Worm (Caenorhabditis elegans) whole organism, L4 larva: ENCODE measurements around the gene nhr-228.

ENCODE experiments used
- D1046.2 ChIP-seq: fragments of 200-800 bp; sonication (Bioruptor generic); IDR thresholded peaks from 2 replicates; pipeline ENCODE4 v1.3.6; 2022; ENCODE audit warnings: missing genetic modification characterization, missing compliant biosample characterization
- F10B5.3 ChIP-seq: sonication (generic microtip); optimal IDR thresholded peaks from 2 replicates; lab custom pipeline; 2016; ENCODE audit warnings: mild to moderate bottlenecking, missing genetic modification characterization, missing compliant biosample characterization
- F26F4.8 ChIP-seq: fragments of 200-800 bp; sonication (Bioruptor generic); conservative IDR thresholded peaks from 2 replicates; pipeline ENCODE4 v1.3.6; 2022; ENCODE audit warnings: missing genetic modification characterization, missing compliant biosample characterization
- F49E8.2 ChIP-seq: sonication (generic microtip); optimal IDR thresholded peaks from 2 replicates; lab custom pipeline; 2016; ENCODE audit warnings: missing compliant biosample characterization, mild to moderate bottlenecking, missing genetic modification characterization, borderline replicate concordance
- T26A8.4 ChIP-seq: fragments of 200-800 bp; sonication (Bioruptor generic); IDR thresholded peaks from 2 replicates; pipeline ENCODE4 v1.3.6; 2022; ENCODE audit warnings: missing genetic modification characterization, missing compliant biosample characterization
- Y75B8A.6 ChIP-seq: fragments of 200-800 bp; sonication (Bioruptor generic); IDR thresholded peaks from 2 replicates; pipeline ENCODE4 v1.3.6; 2022; ENCODE audit warnings: missing genetic modification reagents, missing genetic modification characterization, missing compliant biosample characterization
- aly-2 ChIP-seq: sonication (generic microtip); optimal IDR thresholded peaks from 2 replicates; lab custom pipeline; 2018; ENCODE audit warnings: missing biosample characterization, missing genetic modification characterization
- ama-1 ChIP-seq: fragments of 150-350 bp; optimal IDR thresholded peaks from 2 replicates; lab custom pipeline; 2014; ENCODE audit warnings: inconsistent platforms, mixed read lengths
- arid-1 ChIP-seq: fragments of 200-800 bp; sonication (Bioruptor generic); conservative IDR thresholded peaks from 2 replicates; pipeline ENCODE4 v1.3.6; 2022; ENCODE audit warnings: missing genetic modification reagents, missing genetic modification characterization, missing compliant biosample characterization
- ceh-44 ChIP-seq: fragments of 200-800 bp; sonication (Bioruptor generic); IDR thresholded peaks from 2 replicates; pipeline ENCODE4 v1.3.6; 2022; ENCODE audit warnings: missing genetic modification reagents, missing genetic modification characterization, missing compliant biosample characterization
- ces-1 ChIP-seq: fragments of 150-350 bp; sonication (generic microtip); optimal IDR thresholded peaks from 4 replicates; lab custom pipeline; 2014; ENCODE audit warnings: missing biosample characterization, missing genetic modification reagents, missing genetic modification characterization
- cey-2 ChIP-seq: sonication (generic microtip); optimal IDR thresholded peaks from 3 replicates; lab custom pipeline; 2017; ENCODE audit warnings: missing genetic modification characterization, mild to moderate bottlenecking, missing compliant biosample characterization, antibody characterized with exemption, borderline replicate concordance; ENCODE audit not compliant: insufficient read depth
- daf-16 ChIP-seq, 3 experiments: sonication (generic microtip); optimal IDR thresholded peaks; 2 replicates each; lab custom pipeline; 2016 to 2017; ENCODE audit warnings: missing genetic modification characterization in 3 of 3, missing genetic modification reagents in 3 of 3, mild to moderate bottlenecking in 2 of 3, missing compliant biosample characterization in 2 of 3, missing biosample characterization in 1 of 3, moderate library complexity in 1 of 3
- dmd-6 ChIP-seq: fragments of 200-800 bp; sonication (Bioruptor generic); IDR thresholded peaks from 2 replicates; pipeline ENCODE4 v1.3.6; 2022; ENCODE audit warnings: missing genetic modification reagents, missing genetic modification characterization, missing compliant biosample characterization
- dmd-9 ChIP-seq: fragments of 200-800 bp; sonication (Bioruptor generic); IDR thresholded peaks from 2 replicates; pipeline ENCODE4 v1.3.6; 2022; ENCODE audit warnings: missing genetic modification reagents, missing genetic modification characterization, missing compliant biosample characterization
- duxl-1 ChIP-seq: sonication (generic microtip); optimal IDR thresholded peaks from 2 replicates; lab custom pipeline; 2016; ENCODE audit warnings: mild to moderate bottlenecking, missing genetic modification characterization, moderate library complexity, missing compliant biosample characterization; ENCODE audit not compliant: poor library complexity
- egl-27 ChIP-seq: sonication (generic microtip); optimal IDR thresholded peaks from 3 replicates; lab custom pipeline; 2017; ENCODE audit warnings: missing biosample characterization, missing genetic modification reagents, missing genetic modification characterization
- fkh-10 ChIP-seq: fragments of 150-350 bp; optimal IDR thresholded peaks from 2 replicates; lab custom pipeline; 2014; ENCODE audit warnings: missing biosample characterization, missing genetic modification reagents, missing genetic modification characterization
- fos-1 ChIP-seq: fragments of 150-350 bp; optimal IDR thresholded peaks from 2 replicates; lab custom pipeline; 2014; ENCODE audit warnings: missing biosample characterization, missing genetic modification characterization
- hlh-11 ChIP-seq: fragments of 200-800 bp; sonication (Bioruptor generic); optimal IDR thresholded peaks from 2 replicates; lab custom pipeline; 2018; ENCODE audit warnings: mild to moderate bottlenecking, missing genetic modification characterization, missing compliant biosample characterization
- hmg-1.1 ChIP-seq: fragments of 200-800 bp; sonication (Bioruptor generic); IDR thresholded peaks from 2 replicates; pipeline ENCODE4 v1.3.6; 2022; ENCODE audit warnings: missing genetic modification reagents, missing genetic modification characterization, missing compliant biosample characterization
- lin-13 ChIP-seq: fragments of 150-350 bp; optimal IDR thresholded peaks from 2 replicates; lab custom pipeline; 2014; ENCODE audit warnings: missing biosample characterization, missing genetic modification reagents, missing genetic modification characterization
- lin-29 ChIP-seq: fragments of 200-800 bp; sonication (Bioruptor generic); IDR thresholded peaks from 2 replicates; pipeline ENCODE4 v1.3.6; 2022; ENCODE audit warnings: missing genetic modification reagents, missing genetic modification characterization, missing compliant biosample characterization
- lir-3 ChIP-seq: sonication (generic microtip); optimal IDR thresholded peaks from 2 replicates; lab custom pipeline; 2016; ENCODE audit warnings: mild to moderate bottlenecking, missing genetic modification characterization, missing compliant biosample characterization
- lsy-2 ChIP-seq, 2 experiments: fragments of 150-350 bp in 1 of 2; sonication (generic microtip) in 1 of 2; optimal IDR thresholded peaks; 2 replicates each; lab custom pipeline; 2014 to 2017; ENCODE audit warnings: missing biosample characterization in 2 of 2, missing genetic modification characterization in 2 of 2
- madf-9 ChIP-seq: fragments of 200-800 bp; sonication (Bioruptor generic); conservative IDR thresholded peaks from 2 replicates; pipeline ENCODE4 v1.3.6; 2022; ENCODE audit warnings: missing genetic modification reagents, missing genetic modification characterization, missing compliant biosample characterization
- mdl-1 ChIP-seq, 2 experiments: fragments of 150-350 bp in 1 of 2; sonication (generic microtip) in 1 of 2; optimal IDR thresholded peaks; 2 replicates each; lab custom pipeline; 2014 to 2017; ENCODE audit warnings: missing biosample characterization in 2 of 2, missing genetic modification characterization in 2 of 2
- mdt-29 ChIP-seq: fragments of 200-800 bp; sonication (Bioruptor generic); IDR thresholded peaks from 2 replicates; pipeline ENCODE4 v1.3.6; 2022; ENCODE audit warnings: missing genetic modification reagents, missing genetic modification characterization, missing compliant biosample characterization
- mes-2 ChIP-seq: sonication (generic microtip); optimal IDR thresholded peaks from 2 replicates; lab custom pipeline; 2016; ENCODE audit warnings: missing genotype, mild to moderate bottlenecking, missing genetic modification characterization, missing compliant biosample characterization; ENCODE audit not compliant: poor library complexity, severe bottlenecking
- nhr-111 ChIP-seq: fragments of 200-800 bp; sonication (Bioruptor generic); optimal IDR thresholded peaks from 2 replicates; lab custom pipeline; 2018; ENCODE audit warnings: mild to moderate bottlenecking, missing genetic modification characterization, missing compliant biosample characterization
- nhr-25 ChIP-seq: sonication (generic microtip); optimal IDR thresholded peaks from 2 replicates; lab custom pipeline; 2017; ENCODE audit warnings: missing genetic modification characterization, mild to moderate bottlenecking, missing compliant biosample characterization, antibody characterized with exemption, moderate library complexity, borderline replicate concordance; ENCODE audit not compliant: insufficient read depth
- nhr-42 ChIP-seq: fragments of 200-800 bp; sonication (Bioruptor generic); IDR thresholded peaks from 2 replicates; pipeline ENCODE4 v1.3.6; 2022; ENCODE audit warnings: missing genetic modification characterization, missing compliant biosample characterization
- nhr-6 ChIP-seq: fragments of 150-350 bp; optimal IDR thresholded peaks from 2 replicates; lab custom pipeline; 2014; ENCODE audit warnings: missing biosample characterization, missing genetic modification characterization
- nhr-77 ChIP-seq: fragments of 150-350 bp; optimal IDR thresholded peaks from 2 replicates; lab custom pipeline; 2014; ENCODE audit warnings: missing biosample characterization, missing genetic modification characterization
- pha-4 ChIP-seq, 2 experiments: fragments of 150-350 bp in 1 of 2; fragments of 200-800 bp in 1 of 2; sonication (Bioruptor generic) in 1 of 2; IDR thresholded peaks in 1 of 2; optimal IDR thresholded peaks in 1 of 2; 2 replicates each; pipeline versions ENCODE4 v1.3.6 to Lab custom; 2014 to 2022; ENCODE audit warnings: missing genetic modification characterization in 2 of 2, missing genetic modification reagents in 2 of 2, missing biosample characterization in 1 of 2, missing compliant biosample characterization in 1 of 2
- php-3 ChIP-seq: fragments of 200-800 bp; sonication (Bioruptor generic); IDR thresholded peaks from 2 replicates; pipeline ENCODE4 v1.3.6; 2022; ENCODE audit warnings: missing genetic modification reagents, missing genetic modification characterization, missing compliant biosample characterization
- pqm-1 ChIP-seq: sonication (generic microtip); optimal IDR thresholded peaks from 2 replicates; lab custom pipeline; 2017; ENCODE audit warnings: missing biosample characterization, missing genetic modification characterization
- sdz-12 ChIP-seq: fragments of 200-800 bp; sonication (Bioruptor generic); optimal IDR thresholded peaks from 2 replicates; lab custom pipeline; 2018; ENCODE audit warnings: mild to moderate bottlenecking, missing genetic modification characterization, missing compliant biosample characterization
- skn-1 ChIP-seq: fragments of 150-350 bp; optimal IDR thresholded peaks from 2 replicates; lab custom pipeline; 2014; ENCODE audit warnings: missing biosample characterization, missing genetic modification characterization
- snpc-1.2 ChIP-seq: fragments of 200-800 bp; sonication (Bioruptor generic); IDR thresholded peaks from 2 replicates; pipeline ENCODE4 v1.3.6; 2022; ENCODE audit warnings: missing genetic modification reagents, missing genetic modification characterization, missing compliant biosample characterization
- spr-3 ChIP-seq: fragments of 200-800 bp; sonication (Bioruptor generic); optimal IDR thresholded peaks from 2 replicates; lab custom pipeline; 2018; ENCODE audit warnings: mild to moderate bottlenecking, missing genetic modification characterization, missing compliant biosample characterization
- tag-97 ChIP-seq: fragments of 200-800 bp; sonication (Bioruptor generic); IDR thresholded peaks from 2 replicates; pipeline ENCODE4 v1.3.6; 2022; ENCODE audit warnings: missing genetic modification characterization, missing compliant biosample characterization
- tra-1 ChIP-seq: fragments of 200-800 bp; sonication (Bioruptor generic); IDR thresholded peaks from 2 replicates; pipeline ENCODE4 v1.3.6; 2022; ENCODE audit warnings: missing genetic modification reagents, missing genetic modification characterization, missing compliant biosample characterization
- unc-130 ChIP-seq: sonication (generic microtip); optimal IDR thresholded peaks from 2 replicates; lab custom pipeline; 2016; ENCODE audit warnings: missing genetic modification reagents, missing genetic modification characterization, missing compliant biosample characterization
- unc-39 ChIP-seq: sonication (generic microtip); optimal IDR thresholded peaks from 2 replicates; lab custom pipeline; 2017; ENCODE audit warnings: missing biosample characterization, missing genetic modification characterization
- zfp-3 ChIP-seq: fragments of 200-800 bp; sonication (Bioruptor generic); conservative IDR thresholded peaks from 2 replicates; pipeline ENCODE4 v1.3.6; 2022; ENCODE audit warnings: missing genetic modification reagents, missing genetic modification characterization, missing compliant biosample characterization
- zip-11 ChIP-seq: fragments of 200-800 bp; sonication (Bioruptor generic); IDR thresholded peaks from 2 replicates; pipeline ENCODE4 v1.3.6; 2022; ENCODE audit warnings: missing genetic modification characterization, missing compliant biosample characterization
- ztf-7 ChIP-seq: fragments of 150-350 bp; optimal IDR thresholded peaks from 2 replicates; lab custom pipeline; 2014; ENCODE audit warnings: missing biosample characterization, missing genetic modification characterization

Gene nhr-228

ce11 chrV:2326378-2326777 is 44.8 kb downstream of the nhr-228 start, which contains the start of gene pud-4:
TSS of gene pud-4 (plus strand) at chrV:2326678.
- TF ChIP-seq hmg-1.1 (GFP tag; lab: Robert Waterston, UW) (no peak), T26A8.4 (GFP tag; lab: Robert Waterston, UW) (no peak)

DNA sequence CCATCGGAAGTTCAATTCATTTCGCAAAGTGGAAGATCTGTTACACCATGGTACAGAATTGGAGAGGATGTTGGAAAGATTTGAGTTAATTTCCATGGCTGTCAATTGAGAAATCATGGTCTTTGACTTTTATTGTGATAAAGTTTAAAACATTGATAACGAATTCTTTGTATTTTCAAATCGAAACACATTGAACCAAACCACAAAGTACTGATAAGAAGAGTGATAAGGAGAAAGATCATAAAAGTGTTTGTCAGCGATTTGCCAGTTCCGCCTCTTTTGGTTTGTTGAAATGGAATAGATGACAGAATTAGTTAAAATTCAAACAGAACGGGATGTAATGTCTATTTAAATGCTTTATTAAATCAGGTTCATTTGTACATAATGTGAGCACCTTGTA is 45.6 kb downstream of the nhr-228 start:
- TF ChIP-seq unc-130 (GFP tag; lab: Kevin White, UChicago), result no peak
- TF ChIP-seq php-3 (GFP tag; lab: Robert Waterston, UW), result peak; percentile 88
- TF ChIP-seq fos-1 (tag; lab: Kevin White, UChicago), result no peak
- TF ChIP-seq nhr-77 (tag; lab: Kevin White, UChicago), result peak; percentile 88
- TF ChIP-seq F26F4.8 (GFP tag; lab: Robert Waterston, UW), result no peak
- no peak for TF ChIP-seq lin-13 (GFP tag; lab: Kevin White, UChicago)
- TF ChIP-seq Y75B8A.6 (GFP tag; lab: Robert Waterston, UW), result no peak
- TF ChIP-seq nhr-42 (GFP tag; lab: Robert Waterston, UW), result no peak
- no peak for TF ChIP-seq madf-9 (GFP tag; lab: Robert Waterston, UW)
- no peak for TF ChIP-seq arid-1 (GFP tag; lab: Robert Waterston, UW)
- TF ChIP-seq lir-3 (tag; lab: Kevin White, UChicago), result no peak
- no peak for TF ChIP-seq mes-2
- no peak for TF ChIP-seq sdz-12
- TF ChIP-seq zip-11, result no peak
- TF ChIP-seq aly-2 (tag; lab: Kevin White, UChicago), result no peak
- peak; percentile 53; the same call in 1 of the 2 replicates for TF ChIP-seq tra-1 (GFP tag; lab: Robert Waterston, UW)
- no peak for TF ChIP-seq spr-3 (GFP tag; lab: Kevin White, UChicago)
- TF ChIP-seq skn-1 (tag; lab: Kevin White, UChicago), result no peak
- no peak for TF ChIP-seq lin-29 (GFP tag; lab: Robert Waterston, UW)
- TF ChIP-seq ceh-44 (GFP tag; lab: Robert Waterston, UW), result no peak
- TF ChIP-seq ces-1 (GFP tag; lab: Kevin White, UChicago), result no peak
- no peak for TF ChIP-seq nhr-6
- TF ChIP-seq cey-2 (tag; lab: Kevin White, UChicago), result no peak
- TF ChIP-seq mdt-29, result no peak
- TF ChIP-seq nhr-111 (GFP tag; lab: Kevin White, UChicago), result no peak
- no peak for TF ChIP-seq nhr-25 (tag; lab: Kevin White, UChicago)
- TF ChIP-seq lsy-2 (tag; optimal IDR thresholded peaks at IDR 0.05; lab: Kevin White, UChicago), result peak in 1 of 2 experiments; percentile 51
- no peak for TF ChIP-seq daf-16 (GFP tag; optimal IDR thresholded peaks at IDR 0.05; lab: Kevin White, UChicago)
- peak; percentile 88 for TF ChIP-seq daf-16 (tag; optimal IDR thresholded peaks at IDR 0.05; lab: Kevin White, UChicago)
- TF ChIP-seq hlh-11, result peak; percentile 66
- TF ChIP-seq F10B5.3 (tag; lab: Kevin White, UChicago), result no peak
- TF ChIP-seq fkh-10 (GFP tag; lab: Kevin White, UChicago), result no peak
- TF ChIP-seq mdl-1 (tag; optimal IDR thresholded peaks at IDR 0.05; lab: Kevin White, UChicago), result no peak
- TF ChIP-seq F49E8.2 (tag; lab: Kevin White, UChicago), result no peak
- no peak for TF ChIP-seq snpc-1.2 (GFP tag; lab: Robert Waterston, UW)
- TF ChIP-seq unc-39, result no peak
- TF ChIP-seq duxl-1 (tag; lab: Kevin White, UChicago), result no peak
- TF ChIP-seq ztf-7 (tag; lab: Kevin White, UChicago), result no peak
- TF ChIP-seq egl-27 (tag; lab: Kevin White, UChicago), result no peak
- no peak for TF ChIP-seq pha-4 (GFP tag; IDR thresholded peaks at IDR 0.05; lab: Robert Waterston, UW)
- no peak for TF ChIP-seq pha-4 (tag; optimal IDR thresholded peaks at IDR 0.05; lab: Kevin White, UChicago)
- peak; percentile 56 for TF ChIP-seq pqm-1 (tag; lab: Kevin White, UChicago)
- no peak for TF ChIP-seq tag-97 (GFP tag; lab: Robert Waterston, UW)
- no peak for TF ChIP-seq ama-1
- no peak for TF ChIP-seq dmd-9 (GFP tag; lab: Robert Waterston, UW)
- peak; percentile 95 for TF ChIP-seq dmd-6
- no peak for TF ChIP-seq D1046.2 (GFP tag; lab: Robert Waterston, UW)
- TF ChIP-seq zfp-3 (GFP tag; lab: Robert Waterston, UW), result no peak
